Fruit fly (Drosophila melanogaster) whole organism, embryonic: ENCODE measurements around the gene CG31525.

Experiments
- Antp ChIP-seq: fragments of 200-800 bp; sonication (Bioruptor generic); optimal IDR thresholded peaks from 3 replicates; lab custom pipeline; 2016; ENCODE audit warnings: missing biosample characterization, missing genetic modification characterization
- Blimp-1 ChIP-seq: fragments of 200-800 bp; sonication (Bioruptor generic); optimal IDR thresholded peaks from 3 replicates; lab custom pipeline; 2018; ENCODE audit warnings: missing biosample characterization, missing genetic modification characterization, mild to moderate bottlenecking, moderate library complexity, missing genetic modification reagents
- CG10321 ChIP-seq: fragments of 200-800 bp; sonication (Bioruptor generic); IDR thresholded peaks from 2 replicates; pipeline ENCODE4 v1.3.6; 2022; ENCODE audit warnings: missing biosample characterization, missing genetic modification characterization
- CG10543 ChIP-seq: fragments of 200-800 bp; sonication (Bioruptor generic); optimal IDR thresholded peaks from 3 replicates; lab custom pipeline; 2017; ENCODE audit warnings: missing biosample characterization, mild to moderate bottlenecking, missing genetic modification characterization, moderate library complexity
- CG10565 ChIP-seq: fragments of 200-800 bp; sonication (Bioruptor generic); optimal IDR thresholded peaks from 3 replicates; lab custom pipeline; 2016; ENCODE audit warnings: missing biosample characterization, mild to moderate bottlenecking, missing genetic modification characterization
- CG11093 ChIP-seq: fragments of 200-800 bp; sonication (Bioruptor generic); IDR thresholded peaks from 3 replicates; pipeline ENCODE4 v1.3.6; 2022; ENCODE audit warnings: missing biosample characterization, missing genetic modification characterization
- CG11504 ChIP-seq: fragments of 200-800 bp; sonication (Bioruptor generic); optimal IDR thresholded peaks from 3 replicates; lab custom pipeline; 2019; ENCODE audit warnings: missing biosample characterization, mild to moderate bottlenecking, missing genetic modification characterization, moderate library complexity
- CG12299 ChIP-seq: fragments of 200-800 bp; sonication (Bioruptor generic); optimal IDR thresholded peaks from 2 replicates; lab custom pipeline; 2018; ENCODE audit warnings: missing biosample characterization, mild to moderate bottlenecking, missing genetic modification characterization
- CG1233 ChIP-seq: fragments of 200-800 bp; sonication (Bioruptor generic); optimal IDR thresholded peaks from 4 replicates; lab custom pipeline; 2018; ENCODE audit warnings: missing biosample characterization, mild to moderate bottlenecking, missing genetic modification characterization
- CG13775 ChIP-seq: fragments of 200-800 bp; sonication (Bioruptor generic); optimal IDR thresholded peaks from 3 replicates; lab custom pipeline; 2017; ENCODE audit warnings: missing biosample characterization, mild to moderate bottlenecking, missing genetic modification characterization
- CG14050 ChIP-seq: fragments of 200-800 bp; sonication (Bioruptor generic); IDR thresholded peaks from 3 replicates; pipeline ENCODE4 v1.3.6; 2022; ENCODE audit warnings: missing biosample characterization, missing genetic modification characterization
- CG14441 ChIP-seq: fragments of 200-800 bp; sonication (Bioruptor generic); IDR thresholded peaks from 2 replicates; pipeline ENCODE4 v1.3.6; 2022; ENCODE audit warnings: missing biosample characterization, missing genetic modification characterization
- CG16813 ChIP-seq: fragments of 200-800 bp; sonication (Bioruptor generic); IDR thresholded peaks from 3 replicates; pipeline ENCODE4 v1.3.6; 2022; ENCODE audit warnings: missing biosample characterization, missing genetic modification characterization; ENCODE audit not compliant: partially characterized antibody
- CG17829 ChIP-seq: fragments of 200-800 bp; optimal IDR thresholded peaks from 2 replicates; lab custom pipeline; 2019; ENCODE audit warnings: missing biosample characterization, mild to moderate bottlenecking, missing genetic modification characterization, moderate library complexity
- CG2120 ChIP-seq: fragments of 200-800 bp; sonication (Bioruptor generic); optimal IDR thresholded peaks from 3 replicates; lab custom pipeline; 2016; ENCODE audit warnings: missing biosample characterization, missing genetic modification characterization
- CG2199 ChIP-seq: fragments of 200-800 bp; sonication (Bioruptor generic); IDR thresholded peaks from 3 replicates; pipeline ENCODE4 v1.3.6; 2022; ENCODE audit warnings: missing biosample characterization, missing genetic modification characterization
- CG3163 ChIP-seq: fragments of 200-800 bp; sonication (Bioruptor generic); optimal IDR thresholded peaks from 3 replicates; lab custom pipeline; 2016; ENCODE audit warnings: missing biosample characterization, missing genetic modification characterization
- CG3281 ChIP-seq: fragments of 200-800 bp; sonication (Bioruptor generic); optimal IDR thresholded peaks from 3 replicates; lab custom pipeline; 2017; ENCODE audit warnings: missing biosample characterization, mild to moderate bottlenecking, missing genetic modification characterization
- CG4282 ChIP-seq: fragments of 200-800 bp; sonication (Bioruptor generic); optimal IDR thresholded peaks from 2 replicates; lab custom pipeline; 2016; ENCODE audit warnings: missing biosample characterization, missing genetic modification characterization
- CG43689 ChIP-seq: fragments of 200-800 bp; sonication (Bioruptor generic); IDR thresholded peaks from 2 replicates; pipeline ENCODE4 v1.3.6; 2022; ENCODE audit warnings: missing biosample characterization, missing genetic modification characterization
- CG8359 ChIP-seq: fragments of 200-800 bp; sonication (Bioruptor generic); optimal IDR thresholded peaks from 2 replicates; lab custom pipeline; 2017; ENCODE audit warnings: missing biosample characterization, mild to moderate bottlenecking, missing genetic modification characterization, borderline replicate concordance
- CG8924 ChIP-seq: fragments of 200-800 bp; optimal IDR thresholded peaks from 3 replicates; lab custom pipeline; 2019; ENCODE audit warnings: missing biosample characterization, mild to moderate bottlenecking, missing genetic modification characterization, moderate library complexity
- CG9797 ChIP-seq: fragments of 200-800 bp; sonication (Bioruptor generic); optimal IDR thresholded peaks from 3 replicates; lab custom pipeline; 2018; ENCODE audit warnings: missing biosample characterization, mild to moderate bottlenecking, missing genetic modification characterization
- Dbx ChIP-seq: fragments of 200-800 bp; sonication (Bioruptor generic); IDR thresholded peaks from 3 replicates; pipeline ENCODE4 v1.3.6; 2022; ENCODE audit warnings: missing biosample characterization, missing genetic modification characterization
- Doc2 ChIP-seq: fragments of 200-800 bp; sonication (Bioruptor generic); IDR thresholded peaks from 2 replicates; pipeline ENCODE4 v1.3.6; 2022; ENCODE audit warnings: missing biosample characterization, missing genetic modification characterization
- Hmx ChIP-seq: fragments of 200-800 bp; sonication (Bioruptor generic); optimal IDR thresholded peaks from 2 replicates; lab custom pipeline; 2016; ENCODE audit warnings: missing biosample characterization, missing genetic modification characterization
- Kr ChIP-seq: fragments of 200-800 bp; sonication (Bioruptor generic); optimal IDR thresholded peaks from 2 replicates; lab custom pipeline; 2017; ENCODE audit warnings: missing biosample characterization, mild to moderate bottlenecking, missing genetic modification characterization
- Pdp1 ChIP-seq, 2 experiments: fragments of 200-800 bp; sonication (Bioruptor generic); optimal IDR thresholded peaks; 3 replicates each; lab custom pipeline; 2016; ENCODE audit warnings: missing biosample characterization in 2 of 2, missing genetic modification characterization in 2 of 2, mild to moderate bottlenecking in 1 of 2, moderate library complexity in 1 of 2
- Usf ChIP-seq: fragments of 200-800 bp; sonication (Bioruptor generic); optimal IDR thresholded peaks from 2 replicates; lab custom pipeline; 2017; ENCODE audit warnings: missing genotype, missing biosample characterization, missing genetic modification characterization
- bsh ChIP-seq, 2 experiments: fragments of 200-800 bp; sonication (Bioruptor generic); optimal IDR thresholded peaks; 2 replicates each; lab custom pipeline; 2017 to 2018; ENCODE audit warnings: mild to moderate bottlenecking in 2 of 2, missing biosample characterization in 2 of 2, missing genetic modification characterization in 2 of 2, moderate library complexity in 1 of 2
- croc ChIP-seq: fragments of 200-800 bp; sonication (Bioruptor generic); conservative IDR thresholded peaks from 3 replicates; pipeline ENCODE4 v1.3.6; 2022; ENCODE audit warnings: missing biosample characterization, missing genetic modification characterization
- danr ChIP-seq: fragments of 200-800 bp; sonication (Bioruptor generic); IDR thresholded peaks from 2 replicates; pipeline ENCODE4 v1.3.6; 2022; ENCODE audit warnings: missing biosample characterization, missing genetic modification characterization
- dmrt11E ChIP-seq: fragments of 200-800 bp; sonication (Bioruptor generic); optimal IDR thresholded peaks from 3 replicates; lab custom pipeline; 2018; ENCODE audit warnings: missing biosample characterization, mild to moderate bottlenecking, missing genetic modification characterization, moderate library complexity
- exex ChIP-seq: fragments of 200-800 bp; sonication (Bioruptor generic); optimal IDR thresholded peaks from 4 replicates; lab custom pipeline; 2018; ENCODE audit warnings: missing biosample characterization, mild to moderate bottlenecking, missing genetic modification characterization, moderate library complexity
- fd102C ChIP-seq: fragments of 200-800 bp; sonication (Bioruptor generic); optimal IDR thresholded peaks from 2 replicates; lab custom pipeline; 2018; ENCODE audit warnings: missing biosample characterization, mild to moderate bottlenecking, missing genetic modification characterization, moderate library complexity
- gcm ChIP-seq: fragments of 200-800 bp; sonication (Bioruptor generic); optimal IDR thresholded peaks from 2 replicates; lab custom pipeline; 2019; ENCODE audit warnings: missing biosample characterization, mild to moderate bottlenecking, missing genetic modification characterization, moderate library complexity
- grau ChIP-seq: fragments of 200-800 bp; optimal IDR thresholded peaks from 3 replicates; lab custom pipeline; 2019; ENCODE audit warnings: missing biosample characterization, mild to moderate bottlenecking, missing genetic modification characterization, moderate library complexity
- gt ChIP-seq: fragments of 200-800 bp; sonication (Bioruptor generic); IDR thresholded peaks from 2 replicates; pipeline ENCODE4 v1.3.6; 2022; ENCODE audit warnings: missing biosample characterization, missing genetic modification characterization
- h ChIP-seq: fragments of >200 bp; optimal IDR thresholded peaks from 2 replicates; lab custom pipeline; 2017
- klu ChIP-seq: fragments of 200-800 bp; sonication (Bioruptor generic); IDR thresholded peaks from 2 replicates; pipeline ENCODE4 v1.3.6; 2022; ENCODE audit warnings: missing biosample characterization, missing genetic modification characterization
- lab ChIP-seq: fragments of 200-800 bp; sonication (Bioruptor generic); optimal IDR thresholded peaks from 3 replicates; lab custom pipeline; 2017; ENCODE audit warnings: missing biosample characterization, missing genetic modification characterization, mild to moderate bottlenecking, moderate library complexity, missing genetic modification reagents
- nom ChIP-seq: fragments of 200-800 bp; sonication (Bioruptor generic); optimal IDR thresholded peaks from 2 replicates; lab custom pipeline; 2017; ENCODE audit warnings: missing biosample characterization, missing genetic modification characterization, mild to moderate bottlenecking, moderate library complexity, missing genetic modification reagents
- otp ChIP-seq: fragments of 200-800 bp; sonication (Bioruptor generic); IDR thresholded peaks from 3 replicates; pipeline ENCODE4, ENCODE4 v1.3.6; 2022; ENCODE audit warnings: missing biosample characterization, missing genetic modification characterization
- pan ChIP-seq, 4 experiments: fragments of >200 bp in 3 of 4; fragments of 200-800 bp in 1 of 4; sonication (Bioruptor generic) in 1 of 4; optimal IDR thresholded peaks in 3 of 4; IDR thresholded peaks in 1 of 4; 2 replicates each; pipeline versions ENCODE4 v1.3.6 to Lab custom; 2017 to 2022; ENCODE audit warnings: missing biosample characterization in 2 of 4, missing genetic modification characterization in 2 of 4, mixed read lengths in 1 of 4
- pb ChIP-seq: fragments of 200-800 bp; sonication (Bioruptor generic); optimal IDR thresholded peaks from 3 replicates; lab custom pipeline; 2016; ENCODE audit warnings: missing biosample characterization, missing genetic modification characterization
- pfk ChIP-seq: fragments of 200-800 bp; sonication (Bioruptor generic); optimal IDR thresholded peaks from 2 replicates; lab custom pipeline; 2018; ENCODE audit warnings: missing biosample characterization, mild to moderate bottlenecking, missing genetic modification characterization, moderate library complexity
- tin ChIP-seq: fragments of 200-800 bp; sonication (Bioruptor generic); optimal IDR thresholded peaks from 3 replicates; lab custom pipeline; 2016; ENCODE audit warnings: missing biosample characterization, missing genetic modification characterization
- tup ChIP-seq: fragments of 200-800 bp; sonication (Bioruptor generic); optimal IDR thresholded peaks from 2 replicates; lab custom pipeline; 2016; ENCODE audit warnings: missing biosample characterization, mild to moderate bottlenecking, missing genetic modification characterization, moderate library complexity

The CG31525 gene

dm6 chr3R:4402884-4403705 is 23.7 kb upstream of the CG31525 start, which contains the start of gene lost (continued):
- TF ChIP-seq bsh (GFP tag; optimal IDR thresholded peaks at IDR 0.05; lab: Kevin White, UChicago) = no peak
- no peak for TF ChIP-seq klu (GFP tag; lab: Robert Waterston, UW)
- TF ChIP-seq CG3281 (GFP tag; lab: Kevin White, UChicago) = peak; percentile 33
- TF ChIP-seq Antp = no peak
- no peak for TF ChIP-seq Doc2 (GFP tag; lab: Robert Waterston, UW)
- TF ChIP-seq lab (GFP tag; lab: Kevin White, UChicago) = peak; percentile 65
- peak; percentile 10 for TF ChIP-seq CG10543 (GFP tag; lab: Kevin White, UChicago)
- peak; percentile 32 for TF ChIP-seq CG13775 (GFP tag; lab: Kevin White, UChicago)
- TF ChIP-seq gcm (GFP tag; lab: Kevin White, UChicago) = no peak
- no peak for TF ChIP-seq CG11093 (GFP tag; lab: Robert Waterston, UW)
- TF ChIP-seq Hmx (GFP tag; lab: Kevin White, UChicago) = no peak
- TF ChIP-seq pfk = peak; percentile 19
- TF ChIP-seq nom (GFP tag; lab: Kevin White, UChicago) = peak; percentile 24
- TF ChIP-seq Blimp-1 = no peak
- TF ChIP-seq CG17829 = peak; percentile 64
- peak; percentile 17 for TF ChIP-seq exex (tag; lab: Kevin White, UChicago)
- TF ChIP-seq pan (optimal IDR thresholded peaks at IDR 0.05; lab: Kevin White, UChicago) = no peak
- TF ChIP-seq pan (GFP tag; optimal IDR thresholded peaks at IDR 0.05 in 1 of 2, IDR thresholded peaks at IDR 0.05 in 1 of 2) = peak in 1 of 2 experiments; percentile 29
- TF ChIP-seq CG43689 = no peak
- TF ChIP-seq otp (GFP tag; lab: Robert Waterston, UW) = peak; percentile 43; the same call in 1 of the 3 replicates
- TF ChIP-seq grau (tag; lab: Kevin White, UChicago) = peak; percentile 44
- no peak for TF ChIP-seq CG12299 (tag; lab: Kevin White, UChicago)
- TF ChIP-seq pb (GFP tag; lab: Kevin White, UChicago) = peak; percentile 3
- TF ChIP-seq danr (GFP tag; lab: Robert Waterston, UW) = no peak
- no peak for TF ChIP-seq CG3163 (GFP tag; lab: Kevin White, UChicago)
- peak; percentile 73; the same call in 1 of the 3 replicates for TF ChIP-seq CG2199 (GFP tag; lab: Robert Waterston, UW)
- TF ChIP-seq CG16813 (GFP tag; lab: Robert Waterston, UW) = peak; percentile 98
- peak; percentile 44 for TF ChIP-seq CG9797 (GFP tag; lab: Kevin White, UChicago)
- TF ChIP-seq CG1233 (GFP tag; lab: Kevin White, UChicago) = peak; percentile 26
- TF ChIP-seq Usf (GFP tag; lab: Kevin White, UChicago) = no peak
- no peak for TF ChIP-seq Kr (GFP tag; lab: Kevin White, UChicago)
- TF ChIP-seq fd102C (GFP tag; lab: Kevin White, UChicago) = no peak
- no peak for TF ChIP-seq CG10565
- TF ChIP-seq CG4282 (GFP tag; lab: Kevin White, UChicago) = no peak
- no peak for TF ChIP-seq tin
- TF ChIP-seq CG8924 = peak; percentile 14
- no peak for TF ChIP-seq gt
- TF ChIP-seq h = no peak
- no peak for TF ChIP-seq CG8359
- no peak for TF ChIP-seq croc (GFP tag; lab: Robert Waterston, UW)
- no peak for TF ChIP-seq CG10321 (GFP tag; lab: Robert Waterston, UW)
- TF ChIP-seq Dbx (GFP tag; lab: Robert Waterston, UW) = peak; percentile 49; the same call in 2 of the 3 replicates
- peak; percentile 48 for TF ChIP-seq CG2120 (GFP tag; lab: Kevin White, UChicago)
- no peak for TF ChIP-seq dmrt11E (tag; lab: Kevin White, UChicago)
- TF ChIP-seq CG11504 (tag; lab: Kevin White, UChicago) = no peak
- TF ChIP-seq Pdp1 (GFP tag; optimal IDR thresholded peaks at IDR 0.05; lab: Kevin White, UChicago) = peak in 1 of 2 experiments; percentile 95
- TF ChIP-seq CG14441 = 0 out of 2 replicates have a peak, but pooled peaks have one; percentile 8
- TF ChIP-seq tup (GFP tag; lab: Kevin White, UChicago) = no peak
- no peak for TF ChIP-seq CG14050
